Fruit fly (Drosophila melanogaster) whole organism, adult: Measurements from ENCODE around the gene Shawn.

Experiments
- CG11617 ChIP-seq: fragments of 200-800 bp; sonication (Bioruptor generic); optimal IDR thresholded peaks from 2 replicates; lab custom pipeline; 2017; ENCODE audit warnings: mild to moderate bottlenecking, missing biosample characterization, missing genetic modification reagents, missing genetic modification characterization
- CG12768 ChIP-seq: fragments of 200-800 bp; sonication (Bioruptor generic); optimal IDR thresholded peaks from 2 replicates; lab custom pipeline; 2017; ENCODE audit warnings: missing biosample characterization, missing genetic modification characterization, mild to moderate bottlenecking, moderate library complexity, missing genetic modification reagents
- CG14711 ChIP-seq: fragments of 200-800 bp; sonication (Bioruptor generic); optimal IDR thresholded peaks from 2 replicates; lab custom pipeline; 2018; ENCODE audit warnings: missing biosample characterization, mild to moderate bottlenecking, missing genetic modification characterization, moderate library complexity
- CG1620 ChIP-seq: fragments of 200-800 bp; sonication (Bioruptor generic); optimal IDR thresholded peaks from 2 replicates; lab custom pipeline; 2016; ENCODE audit warnings: missing biosample characterization, missing genetic modification characterization
- CG33017 ChIP-seq: fragments of 200-800 bp; sonication (Bioruptor generic); optimal IDR thresholded peaks from 2 replicates; lab custom pipeline; 2018; ENCODE audit warnings: missing biosample characterization, mild to moderate bottlenecking, missing genetic modification characterization, moderate library complexity
- CG5204 ChIP-seq: fragments of 200-800 bp; sonication (Bioruptor generic); optimal IDR thresholded peaks from 2 replicates; lab custom pipeline; 2016; ENCODE audit warnings: missing biosample characterization, missing genetic modification characterization
- CG7045 ChIP-seq: fragments of 200-800 bp; sonication (Bioruptor generic); optimal IDR thresholded peaks from 2 replicates; lab custom pipeline; 2017; ENCODE audit warnings: missing biosample characterization, mild to moderate bottlenecking, missing genetic modification characterization
- CG7101 ChIP-seq: fragments of 200-800 bp; sonication (Bioruptor generic); optimal IDR thresholded peaks from 2 replicates; lab custom pipeline; 2018; ENCODE audit warnings: missing biosample characterization, mild to moderate bottlenecking, missing genetic modification characterization, moderate library complexity
- Clk ChIP-seq: fragments of 200-800 bp; sonication (Bioruptor generic); optimal IDR thresholded peaks from 2 replicates; lab custom pipeline; 2017; ENCODE audit warnings: missing biosample characterization, missing genetic modification characterization
- Crg-1 ChIP-seq: fragments of 200-800 bp; sonication (Bioruptor generic); optimal IDR thresholded peaks from 2 replicates; lab custom pipeline; 2016; ENCODE audit warnings: missing biosample characterization, missing genetic modification characterization
- Hr96 ChIP-seq: fragments of 200-800 bp; sonication (Bioruptor generic); optimal IDR thresholded peaks from 2 replicates; lab custom pipeline; 2016; ENCODE audit warnings: missing biosample characterization, missing genetic modification characterization
- Mnt ChIP-seq: fragments of 200-800 bp; sonication (Bioruptor generic); optimal IDR thresholded peaks from 2 replicates; lab custom pipeline; 2016; ENCODE audit warnings: missing biosample characterization, mild to moderate bottlenecking, missing genetic modification characterization
- bab1 ChIP-seq: fragments of 200-800 bp; sonication (Bioruptor generic); optimal IDR thresholded peaks from 3 replicates; lab custom pipeline; 2019; ENCODE audit warnings: missing biosample characterization, mild to moderate bottlenecking, missing genetic modification characterization, moderate library complexity
- cic ChIP-seq: fragments of 200-800 bp; sonication (Bioruptor generic); optimal IDR thresholded peaks from 2 replicates; lab custom pipeline; 2017; ENCODE audit warnings: missing biosample characterization, mild to moderate bottlenecking, missing genetic modification characterization, moderate library complexity
- cnc ChIP-seq, 2 experiments: fragments of >200 bp; optimal IDR thresholded peaks; 2 replicates each; lab custom pipeline; 2017
- kay ChIP-seq: fragments of 200-800 bp; sonication (Bioruptor generic); peaks from one replicate; lab custom pipeline; 2016; ENCODE audit warnings: missing biosample characterization, missing genetic modification characterization, borderline replicate concordance
- ovo ChIP-seq: fragments of 200-800 bp; sonication (Bioruptor generic); optimal IDR thresholded peaks from 2 replicates; lab custom pipeline; 2016; ENCODE audit warnings: missing biosample characterization, missing genetic modification characterization
- pad ChIP-seq: fragments of 200-800 bp; sonication (Bioruptor generic); optimal IDR thresholded peaks from 3 replicates; lab custom pipeline; 2017; ENCODE audit warnings: missing biosample characterization, missing genetic modification characterization, mild to moderate bottlenecking, moderate library complexity, missing genetic modification reagents
- tj ChIP-seq: fragments of 200-800 bp; sonication (Bioruptor generic); optimal IDR thresholded peaks from 3 replicates; lab custom pipeline; 2017; ENCODE audit warnings: missing biosample characterization, mild to moderate bottlenecking, missing genetic modification characterization, moderate library complexity
- toe ChIP-seq: fragments of 200-800 bp; sonication (Bioruptor generic); optimal IDR thresholded peaks from 2 replicates; lab custom pipeline; 2016; ENCODE audit warnings: missing biosample characterization, missing genetic modification characterization

Gene Shawn

DNA sequence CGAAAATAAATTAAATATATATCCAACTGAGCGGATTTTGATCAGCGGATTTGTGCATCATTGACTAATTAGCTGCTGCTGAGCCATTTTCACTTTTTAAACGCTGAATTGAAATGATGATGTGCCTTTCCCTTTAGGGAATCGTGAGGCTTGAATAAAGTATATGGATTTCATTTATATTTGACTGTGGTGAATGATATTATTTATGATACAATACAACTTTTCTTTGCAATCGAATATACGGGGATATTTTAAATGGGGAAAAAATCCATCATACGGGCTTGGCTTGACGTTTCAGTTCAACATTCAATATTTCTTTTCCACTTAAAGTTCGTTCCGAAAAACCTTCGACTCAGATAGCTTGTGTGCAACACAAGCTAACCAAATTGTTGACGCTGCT is at the start of gene Shawn, which contains the start of gene Tyler:
Shawn (plus strand) TSS at position 301 of the 400 bp plus-strand sequence.
Tyler (plus strand) TSS at position 301 of the 400 bp plus-strand sequence.
- TF ChIP-seq CG11617 (GFP tag; lab: Kevin White, UChicago) (no peak), Mnt (GFP tag; lab: Kevin White, UChicago) (no peak), CG12768 (no peak), pad (GFP tag; lab: Kevin White, UChicago) (no peak), Hr96 (GFP tag; lab: Kevin White, UChicago) (no peak), Clk (GFP tag; lab: Kevin White, UChicago) (no peak), CG14711 (tag; lab: Kevin White, UChicago) (no peak), CG1620 (GFP tag; lab: Kevin White, UChicago) (no peak), bab1 (GFP tag; lab: Kevin White, UChicago) (no peak), CG7101 (no peak), kay (GFP tag; lab: Kevin White, UChicago) (no peak), cic (no peak), CG5204 (GFP tag; lab: Kevin White, UChicago) (no peak), ovo (GFP tag; lab: Kevin White, UChicago) (no peak)

DNA sequence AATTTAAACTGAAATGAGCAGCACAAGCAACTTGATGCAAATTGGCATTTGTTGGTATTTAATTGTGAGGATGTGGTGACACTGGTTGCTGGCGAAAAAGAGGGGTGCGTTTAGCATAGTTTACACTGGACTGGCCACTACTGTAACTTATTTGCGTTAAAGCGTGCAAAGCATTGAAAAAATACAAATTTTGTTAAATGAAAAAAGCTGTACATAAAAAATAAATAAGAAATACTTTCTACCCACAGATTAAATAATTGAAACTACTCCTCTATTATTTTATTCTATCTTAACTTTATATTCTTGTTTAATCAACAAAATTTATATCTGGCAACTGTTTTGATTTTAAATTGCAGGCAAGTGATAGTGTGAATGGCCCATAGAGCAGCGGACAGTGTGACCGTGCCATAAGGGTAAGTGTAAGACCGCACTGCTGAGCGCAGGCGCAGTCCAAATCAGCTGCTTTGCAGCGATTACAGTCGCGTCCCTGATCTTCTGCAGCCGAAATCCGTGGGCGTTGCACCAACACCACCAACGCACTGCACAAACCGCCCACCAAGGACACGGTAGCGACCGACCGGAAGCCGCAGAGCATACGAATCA is 45.5 kb upstream of the Shawn start, which contains the start of the genes Grip84 and car:
Grip84 (minus strand) TSS at position 51 of the 603 bp plus-strand sequence.
car (plus strand) TSS at position 306 of the 603 bp plus-strand sequence.
- TF ChIP-seq tj (GFP tag; lab: Kevin White, UChicago) (peak; percentile 35), ovo (GFP tag; lab: Kevin White, UChicago) (peak; percentile 7), CG7045 (GFP tag; lab: Kevin White, UChicago) (peak; percentile 54), kay (GFP tag; lab: Kevin White, UChicago) (no peak), Hr96 (GFP tag; lab: Kevin White, UChicago) (no peak), CG1620 (GFP tag; lab: Kevin White, UChicago) (no peak), CG14711 (tag; lab: Kevin White, UChicago) (peak; percentile 87), cic (no peak), toe (GFP tag; lab: Kevin White, UChicago) (no peak), Clk (GFP tag; lab: Kevin White, UChicago) (no peak), pad (GFP tag; lab: Kevin White, UChicago) (peak; percentile 42), CG5204 (GFP tag; lab: Kevin White, UChicago) (no peak), cnc (optimal IDR thresholded peaks at IDR 0.05; lab: Kevin White, UChicago) (no peak), Crg-1 (GFP tag; lab: Kevin White, UChicago) (no peak), CG33017 (peak; percentile 14), CG11617 (GFP tag; lab: Kevin White, UChicago) (peak; percentile 44), bab1 (GFP tag; lab: Kevin White, UChicago) (no peak), CG7101 (peak; percentile 65), CG12768 (no peak), Mnt (GFP tag; lab: Kevin White, UChicago) (peak; percentile 44)

DNA sequence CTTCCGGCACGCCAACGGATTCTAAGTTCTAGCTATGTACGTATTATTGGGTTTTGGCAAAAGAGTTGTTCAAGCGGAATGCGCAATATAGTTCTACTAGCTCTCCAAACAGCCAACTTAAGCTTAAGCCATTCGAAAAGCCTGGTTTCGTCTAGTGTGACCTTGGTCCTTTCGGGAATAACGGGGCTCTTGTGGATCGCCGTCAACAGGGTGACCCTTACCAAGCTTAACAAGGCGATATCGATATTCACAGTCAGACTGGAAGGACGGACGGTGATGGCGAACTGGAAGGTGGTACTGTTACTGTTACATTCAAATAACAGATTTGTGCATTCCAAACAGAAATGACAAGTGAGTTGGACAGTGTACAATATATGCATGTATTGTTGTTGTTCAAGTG is 37.6 kb upstream of the Shawn start:
- TF ChIP-seq ovo (GFP tag; lab: Kevin White, UChicago) = peak; percentile 85
- TF ChIP-seq cic = no peak
- peak; percentile 10 for TF ChIP-seq pad (GFP tag; lab: Kevin White, UChicago)
- no peak for TF ChIP-seq CG12768

DNA sequence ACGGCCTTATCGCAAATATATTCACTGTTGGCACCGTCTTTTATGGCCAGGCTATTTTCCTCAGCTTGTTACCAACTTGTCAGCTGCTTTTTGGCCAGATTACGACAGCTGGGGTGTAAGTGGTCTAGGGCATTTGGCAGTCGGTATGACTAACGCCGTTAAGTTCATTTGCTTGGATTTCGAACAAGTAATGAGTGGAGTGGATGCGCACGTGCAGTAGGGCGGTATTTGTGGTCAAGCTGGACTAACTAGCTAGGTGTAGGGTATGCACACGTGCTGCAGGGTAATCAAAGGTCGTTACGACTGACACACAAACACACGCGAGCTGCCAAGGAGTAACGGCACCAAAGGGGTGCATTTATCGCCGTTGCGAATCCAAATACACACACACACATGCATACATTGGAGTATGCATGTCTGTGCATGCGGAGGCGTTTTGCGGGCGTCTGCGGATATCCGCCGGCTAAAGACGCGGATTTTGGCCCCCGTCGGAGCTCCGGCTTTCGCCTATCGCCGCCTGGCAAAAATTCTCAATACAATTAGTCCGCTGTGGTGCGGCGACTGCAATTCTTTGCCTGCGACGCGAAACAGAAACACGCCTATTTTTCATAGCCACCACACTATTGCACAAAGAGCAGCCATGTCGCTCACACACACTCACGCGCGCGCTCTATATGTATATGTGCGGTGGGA is 33.2 kb upstream of the Shawn start:
- TF ChIP-seq Mnt (GFP tag; lab: Kevin White, UChicago) = peak; percentile 80
- TF ChIP-seq tj (GFP tag; lab: Kevin White, UChicago) = peak; percentile 44
- peak; percentile 95 for TF ChIP-seq pad (GFP tag; lab: Kevin White, UChicago)
- TF ChIP-seq CG1620 (GFP tag; lab: Kevin White, UChicago) = no peak
- TF ChIP-seq CG12768 = peak; percentile 18
- TF ChIP-seq CG11617 (GFP tag; lab: Kevin White, UChicago) = peak; percentile 27
- TF ChIP-seq cic = no peak
- TF ChIP-seq ovo (GFP tag; lab: Kevin White, UChicago) = peak; percentile 87

DNA sequence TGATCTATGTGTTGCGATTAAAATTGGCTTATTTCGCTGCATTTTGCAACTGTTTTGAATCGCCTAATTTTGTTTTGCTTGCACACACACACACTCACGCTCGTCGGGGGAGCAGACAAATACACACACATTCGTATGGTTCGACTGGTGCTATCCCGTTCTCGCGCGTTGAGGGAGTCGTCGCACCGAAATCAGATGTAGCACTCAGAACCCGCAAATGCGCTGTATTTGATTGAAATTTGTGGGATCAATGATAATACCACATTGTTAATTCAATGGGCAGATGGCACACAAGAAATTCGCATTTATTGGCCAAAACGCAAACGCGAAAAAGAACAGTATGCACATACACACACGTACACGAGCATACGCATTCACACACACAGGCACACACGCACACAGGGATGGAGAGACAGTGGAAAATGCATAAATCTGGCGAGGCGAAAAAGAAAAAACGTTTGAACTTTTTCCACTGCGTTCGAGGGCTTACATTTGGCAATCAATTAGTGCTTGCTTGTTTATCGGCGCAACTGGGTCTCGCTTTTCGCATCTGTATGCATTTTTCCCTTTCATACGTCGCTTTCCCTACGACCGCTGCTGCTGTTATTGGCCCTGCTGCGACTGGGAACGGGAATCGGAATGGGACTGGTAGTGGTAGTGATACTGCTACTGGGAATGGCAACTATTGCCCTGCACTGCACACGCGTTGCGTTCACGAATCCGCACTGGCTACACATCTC is 32.2 kb upstream of the Shawn start:
- TF ChIP-seq Mnt (GFP tag; lab: Kevin White, UChicago) = peak; percentile 26
- peak; percentile 41 for TF ChIP-seq tj (GFP tag; lab: Kevin White, UChicago)
- TF ChIP-seq Hr96 (GFP tag; lab: Kevin White, UChicago) = peak; percentile 62
- TF ChIP-seq cnc (optimal IDR thresholded peaks at IDR 0.05; lab: Kevin White, UChicago) = no peak
- TF ChIP-seq CG7101 = peak; percentile 30
- no peak for TF ChIP-seq CG5204 (GFP tag; lab: Kevin White, UChicago)
- TF ChIP-seq CG33017 = peak; percentile 2
- TF ChIP-seq CG11617 (GFP tag; lab: Kevin White, UChicago) = peak; percentile 18
- peak; percentile 31 for TF ChIP-seq pad (GFP tag; lab: Kevin White, UChicago)
